Worm (Caenorhabditis elegans) whole organism, L4 larva: ENCODE measurements around the gene pmk-3.
A peak's percentile ranks its signal among the peaks of the same experiment; 100 is the strongest.

ENCODE experiments used
- ctbp-1 ChIP-seq: fragments of 200-800 bp; sonication (Bioruptor generic); IDR thresholded peaks from 2 replicates; pipeline ENCODE4 v1.3.6; 2022; ENCODE audit warnings: missing genetic modification reagents, missing genetic modification characterization, missing compliant biosample characterization
- nhr-28 ChIP-seq: fragments of 150-350 bp; optimal IDR thresholded peaks from 2 replicates; lab custom pipeline; 2014; ENCODE audit warnings: missing biosample characterization, missing genetic modification characterization
- unc-62 ChIP-seq, 3 experiments: fragments of 150-350 bp in 1 of 3; sonication (generic microtip); optimal IDR thresholded peaks in 2 of 3; peaks in 1 of 3; 1 replicate in 1 of 3; 2 replicates in 2 of 3; lab custom pipeline; 2014 to 2017; ENCODE audit warnings: missing biosample characterization in 3 of 3, missing genetic modification characterization in 3 of 3, missing genetic modification reagents in 3 of 3, missing genotype in 1 of 3

DNA sequence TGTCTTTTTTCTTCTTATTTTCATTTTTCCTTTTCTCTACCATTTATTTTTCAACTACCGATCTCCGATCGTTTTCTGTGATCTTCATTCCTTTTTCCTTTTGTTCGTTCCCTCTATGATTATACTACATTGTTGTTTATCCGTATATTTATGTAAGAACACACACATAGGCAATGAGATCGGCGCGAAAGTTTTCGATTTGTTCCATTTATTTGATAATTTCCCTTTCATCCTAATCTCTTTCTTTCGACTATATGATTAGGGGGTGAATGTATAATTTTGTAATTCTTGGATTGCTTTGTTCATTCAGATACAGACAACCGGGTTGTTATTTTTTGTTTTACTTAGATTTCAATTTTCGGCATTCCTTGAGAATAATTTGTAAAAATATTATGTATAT lies 34.6 kb downstream of the pmk-3 start:
- TF ChIP-seq nhr-28 (tag; lab: Kevin White, UChicago) (no peak), unc-62 (GFP tag; optimal IDR thresholded peaks at IDR 0.05 in 1 of 2; lab: Kevin White, UChicago) (peak in 1 of 2 experiments; percentile 13), unc-62 (tag; optimal IDR thresholded peaks at IDR 0.05; lab: Kevin White, UChicago) (no peak), ctbp-1 (no peak)
